Worm (Caenorhabditis elegans) whole organism, young adult: ENCODE results near the gene W05H9.4.
A peak's percentile ranks its signal among the peaks of the same experiment; 100 is the strongest.

Experiments
- C06A6.2 ChIP-seq: fragments of 200-800 bp; sonication (Bioruptor generic); conservative IDR thresholded peaks from 2 replicates; pipeline ENCODE4 v1.3.6; 2022; ENCODE audit warnings: missing genetic modification characterization, missing compliant biosample characterization
- D2030.7 ChIP-seq: fragments of 200-800 bp; sonication (Bioruptor generic); IDR thresholded peaks from 2 replicates; pipeline ENCODE4 v1.3.6; 2022; ENCODE audit warnings: missing genetic modification reagents, missing genetic modification characterization, missing compliant biosample characterization
- F23B12.7 ChIP-seq: sonication (generic microtip); optimal IDR thresholded peaks from 2 replicates; lab custom pipeline; 2017; ENCODE audit warnings: missing genetic modification characterization, mild to moderate bottlenecking, missing compliant biosample characterization, antibody characterized with exemption, moderate library complexity; ENCODE audit not compliant: insufficient read depth
- F37B4.10 ChIP-seq: fragments of 200-800 bp; sonication (Bioruptor generic); IDR thresholded peaks from 2 replicates; pipeline ENCODE4 v1.3.6; 2022; ENCODE audit warnings: missing genetic modification characterization, missing compliant biosample characterization
- F39B2.1 ChIP-seq: fragments of 200-800 bp; sonication (Bioruptor generic); IDR thresholded peaks from 2 replicates; pipeline ENCODE4 v1.3.6; 2022; ENCODE audit warnings: missing genetic modification reagents, missing genetic modification characterization, missing compliant biosample characterization
- K12H6.12 ChIP-seq: fragments of 200-800 bp; sonication (Bioruptor generic); optimal IDR thresholded peaks from 2 replicates; lab custom pipeline; 2018; ENCODE audit warnings: mild to moderate bottlenecking, missing genetic modification characterization, missing compliant biosample characterization
- T07F8.4 ChIP-seq: sonication (generic microtip); optimal IDR thresholded peaks from 2 replicates; lab custom pipeline; 2016; ENCODE audit warnings: mild to moderate bottlenecking, missing genetic modification characterization, moderate library complexity, missing compliant biosample characterization
- Y53F4B.3 ChIP-seq: fragments of 200-800 bp; sonication (Bioruptor generic); IDR thresholded peaks from 2 replicates; pipeline ENCODE4 v1.3.6; 2022; ENCODE audit warnings: missing genetic modification reagents, missing genetic modification characterization, missing compliant biosample characterization
- akir-1 ChIP-seq: fragments of 200-800 bp; sonication (Bioruptor generic); optimal IDR thresholded peaks from 2 replicates; lab custom pipeline; 2018; ENCODE audit warnings: mild to moderate bottlenecking, missing genetic modification characterization, moderate library complexity, missing compliant biosample characterization
- ama-1 ChIP-seq, 3 experiments: fragments of 150-350 bp in 1 of 3; sonication (generic microtip) in 2 of 3; optimal IDR thresholded peaks; 2 replicates each; lab custom pipeline; 2014 to 2018; ENCODE audit warnings: missing biosample characterization in 2 of 3, missing genetic modification characterization in 2 of 3, missing genetic modification reagents in 2 of 3
- attf-5 ChIP-seq: fragments of 200-800 bp; sonication (Bioruptor generic); optimal IDR thresholded peaks from 2 replicates; lab custom pipeline; 2018; ENCODE audit warnings: mild to moderate bottlenecking, missing genetic modification characterization, missing compliant biosample characterization
- cebp-1 ChIP-seq, 2 experiments: fragments of 200-800 bp in 1 of 2; sonication (Bioruptor generic) in 1 of 2; sonication (generic microtip) in 1 of 2; IDR thresholded peaks in 1 of 2; optimal IDR thresholded peaks in 1 of 2; 2 replicates each; pipeline versions ENCODE4 v1.3.6 to Lab custom; 2017 to 2022; ENCODE audit warnings: missing compliant biosample characterization in 2 of 2, missing genetic modification characterization in 2 of 2, mild to moderate bottlenecking in 1 of 2, missing genetic modification reagents in 1 of 2, moderate library complexity in 1 of 2
- ceh-58 ChIP-seq: fragments of 200-800 bp; sonication (Bioruptor generic); IDR thresholded peaks from 2 replicates; pipeline ENCODE4 v1.3.6; 2022; ENCODE audit warnings: missing genetic modification characterization, missing compliant biosample characterization
- chd-7 ChIP-seq: sonication (generic microtip); optimal IDR thresholded peaks from 2 replicates; lab custom pipeline; 2016; ENCODE audit warnings: mild to moderate bottlenecking, missing genetic modification characterization, moderate library complexity, missing compliant biosample characterization
- dox-1 ChIP-seq: fragments of 200-800 bp; sonication (Bioruptor generic); IDR thresholded peaks from 2 replicates; pipeline ENCODE4 v1.3.6; 2022; ENCODE audit warnings: missing genetic modification reagents, missing genetic modification characterization, missing compliant biosample characterization
- dpff-1 ChIP-seq: sonication (generic microtip); optimal IDR thresholded peaks from 2 replicates; lab custom pipeline; 2017; ENCODE audit warnings: mild to moderate bottlenecking, missing genetic modification characterization, missing compliant biosample characterization
- egl-44 ChIP-seq: fragments of 200-800 bp; sonication (Bioruptor generic); IDR thresholded peaks from 2 replicates; pipeline ENCODE4 v1.3.6; 2022; ENCODE audit warnings: missing genetic modification reagents, missing genetic modification characterization, missing compliant biosample characterization
- fkh-3 ChIP-seq: sonication (generic microtip); optimal IDR thresholded peaks from 2 replicates; lab custom pipeline; 2016; ENCODE audit warnings: mild to moderate bottlenecking, missing genetic modification characterization, missing compliant biosample characterization
- him-1 ChIP-seq: sonication (generic microtip); optimal IDR thresholded peaks from 2 replicates; lab custom pipeline; 2016; ENCODE audit warnings: missing genotype, missing genetic modification reagents, missing genetic modification characterization, missing compliant biosample characterization
- hrde-1 ChIP-seq: sonication (generic microtip); optimal IDR thresholded peaks from 2 replicates; lab custom pipeline; 2016; ENCODE audit warnings: missing genetic modification characterization, mild to moderate bottlenecking, missing compliant biosample characterization, moderate library complexity, missing genotype, missing genetic modification reagents, borderline replicate concordance
- hsf-1 ChIP-seq: fragments of 200-800 bp; sonication (Bioruptor generic); IDR thresholded peaks from 2 replicates; pipeline ENCODE4 v1.3.6; 2022; ENCODE audit warnings: missing genetic modification reagents, missing genetic modification characterization, missing compliant biosample characterization
- let-526 ChIP-seq: fragments of 200-800 bp; sonication (Bioruptor generic); IDR thresholded peaks from 2 replicates; pipeline ENCODE4 v1.3.6; 2022; ENCODE audit warnings: missing genetic modification reagents, missing genetic modification characterization, missing compliant biosample characterization
- madf-3 ChIP-seq: fragments of 200-800 bp; sonication (Bioruptor generic); IDR thresholded peaks from 2 replicates; pipeline ENCODE4 v1.3.6; 2022; ENCODE audit warnings: missing genetic modification reagents, missing genetic modification characterization, missing compliant biosample characterization
- nfya-2 ChIP-seq: fragments of 200-800 bp; sonication (Bioruptor generic); IDR thresholded peaks from 2 replicates; pipeline ENCODE4 v1.3.6; 2022; ENCODE audit warnings: missing genetic modification reagents, missing genetic modification characterization, missing compliant biosample characterization
- nfyb-1 ChIP-seq: fragments of 200-800 bp; sonication (Bioruptor generic); IDR thresholded peaks from 2 replicates; pipeline ENCODE4 v1.3.6; 2022; ENCODE audit warnings: missing genetic modification reagents, missing genetic modification characterization, missing compliant biosample characterization
- nhr-27 ChIP-seq: fragments of 200-800 bp; sonication (Bioruptor generic); optimal IDR thresholded peaks from 2 replicates; lab custom pipeline; 2018; ENCODE audit warnings: mild to moderate bottlenecking, missing genetic modification characterization, moderate library complexity, missing compliant biosample characterization
- nhr-80 ChIP-seq: sonication (generic microtip); optimal IDR thresholded peaks from 2 replicates; lab custom pipeline; 2016; ENCODE audit warnings: missing genetic modification characterization, missing compliant biosample characterization
- pha-4 ChIP-seq: fragments of 150-350 bp; sonication (generic microtip); optimal IDR thresholded peaks from 2 replicates; lab custom pipeline; 2014; ENCODE audit warnings: missing biosample characterization, missing genetic modification reagents, missing genetic modification characterization
- snpc-1.1 ChIP-seq: sonication (generic microtip); optimal IDR thresholded peaks from 2 replicates; lab custom pipeline; 2017; ENCODE audit warnings: missing genetic modification characterization, mild to moderate bottlenecking, missing compliant biosample characterization, antibody characterized with exemption, moderate library complexity, missing genotype, missing genetic modification reagents; ENCODE audit not compliant: insufficient read depth
- snpc-1.3 ChIP-seq: sonication (generic microtip); optimal IDR thresholded peaks from 2 replicates; lab custom pipeline; 2017; ENCODE audit warnings: missing genetic modification characterization, mild to moderate bottlenecking, missing compliant biosample characterization, antibody characterized with exemption, moderate library complexity, missing genotype, missing genetic modification reagents; ENCODE audit not compliant: insufficient read depth
- sptf-2 ChIP-seq: fragments of 200-800 bp; sonication (Bioruptor generic); optimal IDR thresholded peaks from 2 replicates; lab custom pipeline; 2018; ENCODE audit warnings: mild to moderate bottlenecking, missing genetic modification characterization, missing compliant biosample characterization
- tbx-9 ChIP-seq: sonication (generic microtip); optimal IDR thresholded peaks from 2 replicates; lab custom pipeline; 2016; ENCODE audit warnings: borderline replicate concordance, missing genetic modification characterization, inconsistent platforms, missing compliant biosample characterization
- tlf-1 ChIP-seq: fragments of 200-800 bp; sonication (Bioruptor generic); optimal IDR thresholded peaks from 2 replicates; lab custom pipeline; 2018; ENCODE audit warnings: mild to moderate bottlenecking, missing genetic modification characterization, missing compliant biosample characterization
- zim-3 ChIP-seq: sonication (generic microtip); optimal IDR thresholded peaks from 2 replicates; lab custom pipeline; 2017; ENCODE audit warnings: mild to moderate bottlenecking, missing genetic modification characterization, moderate library complexity, missing compliant biosample characterization
- ztf-3 ChIP-seq: fragments of 200-800 bp; sonication (Bioruptor generic); optimal IDR thresholded peaks from 2 replicates; lab custom pipeline; 2018; ENCODE audit warnings: mild to moderate bottlenecking, missing genetic modification characterization, missing compliant biosample characterization

Gene W05H9.4

DNA sequence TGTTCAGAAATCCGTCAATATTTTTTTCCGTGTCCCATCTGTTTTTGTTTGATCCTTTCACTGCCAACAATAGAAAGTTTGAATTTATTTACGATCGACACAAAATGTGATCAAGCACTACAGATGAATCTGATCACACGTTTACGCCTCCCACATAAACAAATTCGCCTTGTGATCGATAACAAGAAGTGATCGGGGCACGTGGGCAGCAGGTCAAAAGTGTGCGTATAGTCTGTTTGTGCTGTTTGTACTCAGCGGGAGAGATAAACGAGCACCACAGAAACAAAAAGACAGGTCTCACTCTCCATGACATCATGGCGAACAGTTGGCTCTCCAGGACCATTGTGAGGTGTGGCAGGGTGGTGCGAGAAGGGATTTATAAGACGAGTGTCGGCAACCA, 7.9 kb upstream of the W05H9.4 start (continued):
- no peak for TF ChIP-seq F23B12.7 (tag; lab: Kevin White, UChicago)
- 0 out of 2 replicates have a peak, but pooled peaks have one; percentile 75 for TF ChIP-seq F37B4.10
- TF ChIP-seq ceh-58: no peak
- no peak for TF ChIP-seq snpc-1.3 (tag; lab: Kevin White, UChicago)
- no peak for TF ChIP-seq him-1 (tag; lab: Kevin White, UChicago)
- peak; percentile 34 for TF ChIP-seq dpff-1 (tag; lab: Kevin White, UChicago)
- no peak for TF ChIP-seq Y53F4B.3
- no peak for TF ChIP-seq tbx-9
- peak; percentile 19 for TF ChIP-seq ztf-3 (GFP tag; lab: Kevin White, UChicago)
- no peak for TF ChIP-seq hrde-1 (tag; lab: Kevin White, UChicago)
- TF ChIP-seq T07F8.4: no peak
- peak; percentile 64 for TF ChIP-seq pha-4 (tag; lab: Kevin White, UChicago)
- TF ChIP-seq hsf-1 (GFP tag; lab: Robert Waterston, UW): 0 out of 2 replicates have a peak, but pooled peaks have one; percentile 34
- no peak for TF ChIP-seq D2030.7
- TF ChIP-seq K12H6.12 (tag; lab: Kevin White, UChicago): peak; percentile 76
- TF ChIP-seq snpc-1.1 (tag; lab: Kevin White, UChicago): no peak
- peak; percentile 31; the same call in 1 of the 2 replicates for TF ChIP-seq C06A6.2 (GFP tag; lab: Robert Waterston, UW)
- peak; percentile 41; the same call in 1 of the 2 replicates for TF ChIP-seq cebp-1 (GFP tag; IDR thresholded peaks at IDR 0.05; lab: Robert Waterston, UW)
- peak; percentile 85 for TF ChIP-seq cebp-1 (tag; optimal IDR thresholded peaks at IDR 0.05; lab: Kevin White, UChicago)
- no peak for TF ChIP-seq sptf-2
- TF ChIP-seq chd-7 (tag; lab: Kevin White, UChicago): peak; percentile 86
- no peak for TF ChIP-seq fkh-3 (tag; lab: Kevin White, UChicago)
- TF ChIP-seq F39B2.1 (GFP tag; lab: Robert Waterston, UW): no peak
- no peak for TF ChIP-seq nfya-2 (GFP tag; lab: Robert Waterston, UW)
- peak; percentile 34 for TF ChIP-seq attf-5
- no peak for TF ChIP-seq nhr-27 (tag; lab: Kevin White, UChicago)
- no peak for TF ChIP-seq zim-3
- TF ChIP-seq tlf-1 (GFP tag; lab: Kevin White, UChicago): peak; percentile 82

DNA sequence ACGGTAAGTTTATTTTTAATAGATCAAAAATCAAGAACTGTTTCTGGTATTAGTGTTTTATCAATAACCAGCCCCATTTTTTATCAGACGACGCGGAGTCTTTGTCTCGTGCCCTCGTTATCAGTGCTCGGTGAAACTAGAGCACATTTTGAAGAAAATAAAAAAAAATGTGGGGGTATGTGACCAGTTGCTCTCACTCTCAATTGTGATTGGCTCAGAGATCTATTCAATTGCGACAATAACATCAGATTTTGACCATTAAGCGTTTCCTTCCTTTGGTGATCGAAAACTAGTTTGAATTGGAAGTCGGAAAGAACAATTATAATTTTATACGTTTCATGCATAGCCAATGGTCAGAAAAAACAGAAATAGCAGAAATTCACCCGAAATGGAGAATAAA, 7.0 kb upstream of the W05H9.4 start:
- TF ChIP-seq egl-44: 0 out of 2 replicates have a peak, but pooled peaks have one; percentile 8
- no peak for TF ChIP-seq let-526 (GFP tag; lab: Robert Waterston, UW)
- no peak for TF ChIP-seq cebp-1 (GFP tag; IDR thresholded peaks at IDR 0.05; lab: Robert Waterston, UW)
- TF ChIP-seq cebp-1 (tag; optimal IDR thresholded peaks at IDR 0.05; lab: Kevin White, UChicago): peak; percentile 25
- TF ChIP-seq dox-1 (GFP tag; lab: Robert Waterston, UW): 0 out of 2 replicates have a peak, but pooled peaks have one; percentile 4
- peak; percentile 65 for TF ChIP-seq ama-1 (optimal IDR thresholded peaks at IDR 0.05; lab: Kevin White, UChicago)
- TF ChIP-seq ama-1 (GFP tag; optimal IDR thresholded peaks at IDR 0.05; lab: Kevin White, UChicago): no peak
- no peak for TF ChIP-seq ztf-3 (GFP tag; lab: Kevin White, UChicago)
- TF ChIP-seq akir-1 (GFP tag; lab: Kevin White, UChicago): no peak
- TF ChIP-seq madf-3: 0 out of 2 replicates have a peak, but pooled peaks have one; percentile 15
- TF ChIP-seq nfyb-1 (GFP tag; lab: Robert Waterston, UW): peak; percentile 52
- TF ChIP-seq nhr-80 (tag; lab: Kevin White, UChicago): peak; percentile 50
